Fruit fly (Drosophila melanogaster) whole organism, prepupa: ENCODE measurements around the gene CG4962.

Experiments used
- CG3032 ChIP-seq: fragments of 200-800 bp; optimal IDR thresholded peaks from 2 replicates; lab custom pipeline; 2019; ENCODE audit warnings: missing biosample characterization, mild to moderate bottlenecking, missing genetic modification characterization, moderate library complexity
- CG8119 ChIP-seq: fragments of 200-800 bp; sonication (Bioruptor generic); IDR thresholded peaks from 3 replicates; pipeline ENCODE4 v1.3.6; 2022; ENCODE audit warnings: missing biosample characterization, missing genetic modification characterization
- CG8632 ChIP-seq: fragments of 200-800 bp; sonication (Bioruptor generic); optimal IDR thresholded peaks from 3 replicates; lab custom pipeline; 2016; ENCODE audit warnings: missing biosample characterization, missing genetic modification characterization
- Sox102F ChIP-seq: fragments of 200-800 bp; sonication (Bioruptor generic); optimal IDR thresholded peaks from 2 replicates; lab custom pipeline; 2016; ENCODE audit warnings: missing biosample characterization, mild to moderate bottlenecking, missing genetic modification characterization
- dsx ChIP-seq: fragments of 200-800 bp; optimal IDR thresholded peaks from 3 replicates; lab custom pipeline; 2019; ENCODE audit warnings: missing biosample characterization, mild to moderate bottlenecking, missing genetic modification characterization, moderate library complexity; ENCODE audit not compliant: poor library complexity, severe bottlenecking

Gene CG4962

DNA sequence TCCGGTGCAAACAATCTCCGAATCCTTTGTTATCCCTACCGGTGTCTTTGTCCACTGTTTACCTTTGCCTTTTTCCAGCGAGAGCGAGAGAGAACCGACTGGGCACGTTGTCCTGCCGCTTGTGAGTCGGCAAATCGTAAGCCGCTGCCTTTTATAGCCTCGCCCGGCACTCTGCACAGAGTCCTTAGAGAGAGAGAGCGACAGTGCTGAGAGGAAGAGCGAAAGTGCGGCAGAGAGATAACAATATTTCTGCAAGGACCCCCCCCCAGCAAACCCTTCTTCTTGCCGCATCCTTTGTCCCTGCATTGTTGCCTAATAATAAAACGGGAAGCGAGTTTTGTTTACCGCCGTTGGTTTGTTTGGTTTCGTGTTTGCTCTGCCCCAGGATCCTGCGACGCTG lies 43.1 kb downstream of the CG4962 start, which contains the start of gene CG13055:
TSS of gene CG13055 (minus strand) at position 101 of the 400 bp plus-strand sequence.
- TF ChIP-seq Sox102F (GFP tag; lab: Kevin White, UChicago), result no peak
- TF ChIP-seq CG3032 (tag; lab: Kevin White, UChicago), result no peak
- TF ChIP-seq CG8632 (GFP tag; lab: Kevin White, UChicago), result no peak
- TF ChIP-seq CG8119 (GFP tag; lab: Robert Waterston, UW), result no peak
- TF ChIP-seq dsx (GFP tag; lab: Kevin White, UChicago), result no peak
